Worm (Caenorhabditis elegans) whole organism, L1 larva: ENCODE results near the gene wrt-7.

Source experiments
- efl-3 ChIP-seq: fragments of 200-800 bp; sonication (Bioruptor generic); optimal IDR thresholded peaks from 2 replicates; lab custom pipeline; 2018; ENCODE audit warnings: mild to moderate bottlenecking, missing genetic modification characterization, missing compliant biosample characterization
- lin-39 ChIP-seq: fragments of 150-350 bp; optimal IDR thresholded peaks from 2 replicates; lab custom pipeline; 2014; ENCODE audit warnings: missing biosample characterization, missing genetic modification reagents, missing genetic modification characterization
- mdl-1 ChIP-seq, 2 experiments: fragments of 150-350 bp; optimal IDR thresholded peaks; 2 replicates each; lab custom pipeline; 2014 to 2017; ENCODE audit warnings: missing biosample characterization in 2 of 2, missing genetic modification characterization in 2 of 2, inconsistent platforms in 1 of 2
- mep-1 ChIP-seq: fragments of 150-350 bp; optimal IDR thresholded peaks from 2 replicates; lab custom pipeline; 2014; ENCODE audit warnings: missing biosample characterization, missing genetic modification characterization
- nhr-28 ChIP-seq: fragments of 150-350 bp; optimal IDR thresholded peaks from 2 replicates; lab custom pipeline; 2014; ENCODE audit warnings: missing biosample characterization, missing genetic modification characterization
- snu-23 ChIP-seq: sonication (generic microtip); optimal IDR thresholded peaks from 2 replicates; lab custom pipeline; 2016; ENCODE audit warnings: missing genetic modification characterization, missing compliant biosample characterization

DNA sequence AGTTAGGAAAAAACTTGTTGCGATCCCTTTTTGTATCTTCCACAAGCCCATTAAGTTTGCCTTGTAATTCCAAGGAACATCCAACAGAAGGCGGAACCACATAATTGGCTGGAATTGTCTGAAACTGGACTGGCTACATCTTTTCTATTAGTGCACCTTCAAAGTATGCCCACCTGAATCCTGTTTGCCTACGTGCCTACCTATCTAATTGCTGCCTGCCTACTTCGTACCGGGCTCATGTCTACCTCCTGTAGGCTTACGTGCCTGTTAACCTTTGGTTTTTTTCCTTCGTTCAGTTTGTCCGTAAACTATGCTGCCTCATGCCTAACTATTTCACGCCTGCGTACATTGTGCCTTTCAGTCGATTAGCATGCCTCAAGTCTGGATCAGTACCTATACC, at the start of gene wrt-7:
- TF ChIP-seq mdl-1 (tag; optimal IDR thresholded peaks at IDR 0.05; lab: Kevin White, UChicago) (no peak), mep-1 (tag; lab: Kevin White, UChicago) (no peak), efl-3 (GFP tag; lab: Kevin White, UChicago) (no peak), nhr-28 (no peak), lin-39 (tag; lab: Kevin White, UChicago) (no peak), snu-23 (GFP tag; lab: Kevin White, UChicago) (no peak)
